Worm (Caenorhabditis elegans) whole organism, L4 larva: ENCODE results near the gene F46F5.14.

Source experiments
- ama-1 ChIP-seq: fragments of 150-350 bp; optimal IDR thresholded peaks from 2 replicates; lab custom pipeline; 2014; ENCODE audit warnings: inconsistent platforms, mixed read lengths
- fkh-10 ChIP-seq: fragments of 150-350 bp; optimal IDR thresholded peaks from 2 replicates; lab custom pipeline; 2014; ENCODE audit warnings: missing biosample characterization, missing genetic modification reagents, missing genetic modification characterization
- jun-1 ChIP-seq: fragments of 150-350 bp; optimal IDR thresholded peaks from 2 replicates; lab custom pipeline; 2014; ENCODE audit warnings: missing biosample characterization, missing genetic modification reagents, missing genetic modification characterization
- lin-13 ChIP-seq: fragments of 150-350 bp; optimal IDR thresholded peaks from 2 replicates; lab custom pipeline; 2014; ENCODE audit warnings: missing biosample characterization, missing genetic modification reagents, missing genetic modification characterization
- lin-15B ChIP-seq: fragments of 150-350 bp; sonication (generic microtip); optimal IDR thresholded peaks from 3 replicates; lab custom pipeline; 2014; ENCODE audit warnings: missing biosample characterization, missing genetic modification characterization
- lir-3 ChIP-seq: sonication (generic microtip); optimal IDR thresholded peaks from 2 replicates; lab custom pipeline; 2016; ENCODE audit warnings: mild to moderate bottlenecking, missing genetic modification characterization, missing compliant biosample characterization
- lsy-2 ChIP-seq, 2 experiments: fragments of 150-350 bp in 1 of 2; sonication (generic microtip) in 1 of 2; optimal IDR thresholded peaks; 2 replicates each; lab custom pipeline; 2014 to 2017; ENCODE audit warnings: missing biosample characterization in 2 of 2, missing genetic modification characterization in 2 of 2
- madf-5 ChIP-seq, 2 experiments: fragments of 200-800 bp; sonication (Bioruptor generic); IDR thresholded peaks; 2 replicates each; pipeline ENCODE4 v1.3.6; 2022; ENCODE audit warnings: missing compliant biosample characterization in 2 of 2, missing genetic modification characterization in 2 of 2
- nhr-76 ChIP-seq: fragments of 150-350 bp; optimal IDR thresholded peaks from 2 replicates; lab custom pipeline; 2014; ENCODE audit warnings: missing biosample characterization, missing genetic modification characterization
- nhr-77 ChIP-seq: fragments of 150-350 bp; optimal IDR thresholded peaks from 2 replicates; lab custom pipeline; 2014; ENCODE audit warnings: missing biosample characterization, missing genetic modification characterization
- pha-4 ChIP-seq, 2 experiments: fragments of 150-350 bp in 1 of 2; fragments of 200-800 bp in 1 of 2; sonication (Bioruptor generic) in 1 of 2; IDR thresholded peaks in 1 of 2; optimal IDR thresholded peaks in 1 of 2; 2 replicates each; pipeline versions ENCODE4 v1.3.6 to Lab custom; 2014 to 2022; ENCODE audit warnings: missing genetic modification characterization in 2 of 2, missing genetic modification reagents in 2 of 2, missing biosample characterization in 1 of 2, missing compliant biosample characterization in 1 of 2
- unc-39 ChIP-seq: sonication (generic microtip); optimal IDR thresholded peaks from 2 replicates; lab custom pipeline; 2017; ENCODE audit warnings: missing biosample characterization, missing genetic modification characterization

- no peak for TF ChIP-seq nhr-77 (tag; lab: Kevin White, UChicago)
- TF ChIP-seq lin-15B (tag; lab: Kevin White, UChicago), result no peak
- TF ChIP-seq jun-1 (tag; lab: Kevin White, UChicago), result no peak
- no peak for TF ChIP-seq unc-39 (tag; lab: Kevin White, UChicago)
- TF ChIP-seq pha-4 (GFP tag; IDR thresholded peaks at IDR 0.05; lab: Robert Waterston, UW), result no peak
- TF ChIP-seq pha-4 (tag; optimal IDR thresholded peaks at IDR 0.05; lab: Kevin White, UChicago), result no peak
- TF ChIP-seq lsy-2 (tag; optimal IDR thresholded peaks at IDR 0.05; lab: Kevin White, UChicago), result no peak
- no peak for TF ChIP-seq ama-1 (lab: Kevin White, UChicago)
- TF ChIP-seq lir-3 (tag; lab: Kevin White, UChicago), result no peak
- TF ChIP-seq nhr-76 (tag; lab: Kevin White, UChicago), result no peak
- no peak for TF ChIP-seq lin-13 (GFP tag; lab: Kevin White, UChicago)
- no peak for TF ChIP-seq fkh-10 (GFP tag; lab: Kevin White, UChicago)
- TF ChIP-seq madf-5 (GFP tag; IDR thresholded peaks at IDR 0.05; lab: Robert Waterston, UW), result no peak
Observed at ce11 chrII:797445-797844, 2.4 kb upstream of the F46F5.14 start.
